Worm (Caenorhabditis elegans) whole organism, L2 larva: ENCODE results near the gene zig-6.

Source experiments
- F13H6.1 ChIP-seq: sonication (generic microtip); optimal IDR thresholded peaks from 2 replicates; lab custom pipeline; 2016; ENCODE audit warnings: missing genetic modification characterization, missing compliant biosample characterization
- Y55F3AM.14 ChIP-seq: fragments of 200-800 bp; sonication (Bioruptor generic); optimal IDR thresholded peaks from 2 replicates; lab custom pipeline; 2018; ENCODE audit warnings: mild to moderate bottlenecking, missing genetic modification characterization, missing compliant biosample characterization
- ZK546.5 ChIP-seq: sonication (generic microtip); optimal IDR thresholded peaks from 2 replicates; lab custom pipeline; 2017; ENCODE audit warnings: missing biosample characterization, missing genetic modification characterization
- alr-1 ChIP-seq: fragments of 150-350 bp; optimal IDR thresholded peaks from 2 replicates; lab custom pipeline; 2014; ENCODE audit warnings: missing biosample characterization, missing genetic modification characterization
- ama-1 ChIP-seq: fragments of 150-350 bp; optimal IDR thresholded peaks from 2 replicates; lab custom pipeline; 2018; ENCODE audit warnings: inconsistent platforms
- blmp-1 ChIP-seq: sonication (generic microtip); optimal IDR thresholded peaks from 2 replicates; lab custom pipeline; 2017; ENCODE audit warnings: missing genetic modification characterization, mild to moderate bottlenecking, missing compliant biosample characterization, antibody characterized with exemption, moderate library complexity; ENCODE audit not compliant: insufficient read depth
- ceh-82 ChIP-seq: fragments of 150-350 bp; optimal IDR thresholded peaks from 2 replicates; lab custom pipeline; 2014; ENCODE audit warnings: missing biosample characterization, missing genetic modification characterization
- dmd-4 ChIP-seq: sonication (generic microtip); optimal IDR thresholded peaks from 2 replicates; lab custom pipeline; 2017; ENCODE audit warnings: missing biosample characterization, missing genetic modification characterization
- egl-27 ChIP-seq: sonication (generic microtip); optimal IDR thresholded peaks from 3 replicates; lab custom pipeline; 2017; ENCODE audit warnings: missing biosample characterization, missing genetic modification reagents, missing genetic modification characterization
- elt-1 ChIP-seq: fragments of 150-350 bp; optimal IDR thresholded peaks from 2 replicates; lab custom pipeline; 2014; ENCODE audit warnings: missing biosample characterization, missing genetic modification characterization
- elt-3 ChIP-seq: sonication (generic microtip); optimal IDR thresholded peaks from 2 replicates; lab custom pipeline; 2017; ENCODE audit warnings: missing biosample characterization, missing genetic modification characterization
- fos-1 ChIP-seq: fragments of 150-350 bp; optimal IDR thresholded peaks from 2 replicates; lab custom pipeline; 2014; ENCODE audit warnings: missing biosample characterization, missing genetic modification characterization
- gmeb-1 ChIP-seq: fragments of 150-350 bp; optimal IDR thresholded peaks from 2 replicates; lab custom pipeline; 2014; ENCODE audit warnings: missing biosample characterization, missing genetic modification characterization
- lin-11 ChIP-seq: fragments of 150-350 bp; sonication (generic microtip); optimal IDR thresholded peaks from 2 replicates; lab custom pipeline; 2014; ENCODE audit warnings: missing biosample characterization, missing genetic modification characterization, inconsistent platforms, mixed read lengths
- lin-13 ChIP-seq: fragments of 150-350 bp; optimal IDR thresholded peaks from 2 replicates; lab custom pipeline; 2014; ENCODE audit warnings: missing biosample characterization, missing genetic modification reagents, missing genetic modification characterization
- lin-39 ChIP-seq: fragments of 150-350 bp; optimal IDR thresholded peaks from 2 replicates; lab custom pipeline; 2014; ENCODE audit warnings: missing biosample characterization, missing genetic modification reagents, missing genetic modification characterization
- mab-5 ChIP-seq: fragments of 150-350 bp; optimal IDR thresholded peaks from 2 replicates; lab custom pipeline; 2014; ENCODE audit warnings: missing biosample characterization, missing genetic modification characterization
- mbf-1 ChIP-seq: sonication (generic microtip); optimal IDR thresholded peaks from 2 replicates; lab custom pipeline; 2017; ENCODE audit warnings: missing biosample characterization, missing genetic modification characterization
- nhr-10 ChIP-seq: sonication (generic microtip); optimal IDR thresholded peaks from 2 replicates; lab custom pipeline; 2017; ENCODE audit warnings: missing biosample characterization, missing genetic modification characterization
- nhr-11 ChIP-seq: fragments of 150-350 bp; optimal IDR thresholded peaks from 2 replicates; lab custom pipeline; 2014; ENCODE audit warnings: missing biosample characterization, missing genetic modification characterization
- nhr-12 ChIP-seq: fragments of 150-350 bp; optimal IDR thresholded peaks from 2 replicates; lab custom pipeline; 2014; ENCODE audit warnings: missing biosample characterization, missing genetic modification characterization
- nhr-129 ChIP-seq: fragments of 150-350 bp; optimal IDR thresholded peaks from 2 replicates; lab custom pipeline; 2014; ENCODE audit warnings: missing biosample characterization, missing genetic modification characterization
- nhr-21 ChIP-seq: fragments of 150-350 bp; optimal IDR thresholded peaks from 2 replicates; lab custom pipeline; 2014; ENCODE audit warnings: missing biosample characterization, missing genetic modification characterization
- nhr-23 ChIP-seq: fragments of 150-350 bp; optimal IDR thresholded peaks from 2 replicates; lab custom pipeline; 2014; ENCODE audit warnings: missing biosample characterization, missing genetic modification reagents, missing genetic modification characterization
- nhr-237 ChIP-seq: fragments of 150-350 bp; optimal IDR thresholded peaks from 2 replicates; lab custom pipeline; 2014; ENCODE audit warnings: missing biosample characterization, missing genetic modification characterization
- nhr-25 ChIP-seq: fragments of 150-350 bp; sonication (generic microtip); optimal IDR thresholded peaks from 3 replicates; lab custom pipeline; 2014; ENCODE audit warnings: missing biosample characterization, missing genetic modification characterization
- nhr-6 ChIP-seq: fragments of 150-350 bp; optimal IDR thresholded peaks from 2 replicates; lab custom pipeline; 2014; ENCODE audit warnings: missing biosample characterization, missing genetic modification characterization
- nhr-77 ChIP-seq: fragments of 150-350 bp; optimal IDR thresholded peaks from 2 replicates; lab custom pipeline; 2014; ENCODE audit warnings: missing biosample characterization, missing genetic modification characterization
- peb-1 ChIP-seq: fragments of 150-350 bp; optimal IDR thresholded peaks from 2 replicates; lab custom pipeline; 2014; ENCODE audit warnings: missing biosample characterization, missing genetic modification characterization
- sem-4 ChIP-seq: fragments of 150-350 bp; optimal IDR thresholded peaks from 2 replicates; lab custom pipeline; 2014; ENCODE audit warnings: missing biosample characterization, missing genetic modification reagents, missing genetic modification characterization
- skn-1 ChIP-seq: sonication (generic microtip); optimal IDR thresholded peaks from 2 replicates; lab custom pipeline; 2017; ENCODE audit warnings: missing biosample characterization, missing genetic modification characterization
- sma-3 ChIP-seq: sonication (generic microtip); optimal IDR thresholded peaks from 2 replicates; lab custom pipeline; 2016; ENCODE audit warnings: missing genetic modification reagents, missing genetic modification characterization, missing compliant biosample characterization
- sma-9 ChIP-seq, 2 experiments: fragments of 150-350 bp in 1 of 2; sonication (generic microtip) in 1 of 2; optimal IDR thresholded peaks; 2 replicates each; lab custom pipeline; 2014 to 2016; ENCODE audit warnings: missing genetic modification characterization in 2 of 2, mild to moderate bottlenecking in 1 of 2, missing biosample characterization in 1 of 2, missing compliant biosample characterization in 1 of 2, missing genetic modification reagents in 1 of 2, moderate library complexity in 1 of 2
- snpc-4 ChIP-seq: fragments of 150-350 bp; optimal IDR thresholded peaks from 2 replicates; lab custom pipeline; 2014; ENCODE audit warnings: missing biosample characterization, missing genetic modification characterization
- unc-39 ChIP-seq: fragments of 150-350 bp; optimal IDR thresholded peaks from 2 replicates; lab custom pipeline; 2014; ENCODE audit warnings: missing biosample characterization, missing genetic modification characterization
- unc-55 ChIP-seq: fragments of 150-350 bp; sonication (generic microtip); optimal IDR thresholded peaks from 3 replicates; lab custom pipeline; 2014; ENCODE audit warnings: missing biosample characterization, missing genetic modification reagents, missing genetic modification characterization
- unc-62 ChIP-seq: fragments of 150-350 bp; optimal IDR thresholded peaks from 2 replicates; lab custom pipeline; 2014; ENCODE audit warnings: missing biosample characterization, missing genetic modification reagents, missing genetic modification characterization
- zag-1 ChIP-seq: fragments of 150-350 bp; optimal IDR thresholded peaks from 2 replicates; lab custom pipeline; 2014; ENCODE audit warnings: missing biosample characterization, missing genetic modification characterization
- ztf-1 ChIP-seq: fragments of 200-800 bp; sonication (Bioruptor generic); conservative IDR thresholded peaks from 2 replicates; pipeline ENCODE4 v1.3.6; 2022; ENCODE audit warnings: missing genetic modification characterization, missing compliant biosample characterization
- ztf-11 ChIP-seq: sonication (generic microtip); optimal IDR thresholded peaks from 2 replicates; lab custom pipeline; 2017; ENCODE audit warnings: missing biosample characterization, missing genetic modification characterization

zig-6 gene

ce11 chrX:5188977-5189376 lies at the start of gene zig-6:
zig-6 (minus strand) TSS chrX:5189077.
- TF ChIP-seq dmd-4 (tag; lab: Kevin White, UChicago) = no peak
- TF ChIP-seq nhr-21 (tag; lab: Kevin White, UChicago) = no peak
- TF ChIP-seq lin-39 = no peak
- no peak for TF ChIP-seq ceh-82 (tag; lab: Kevin White, UChicago)
- no peak for TF ChIP-seq egl-27 (tag; lab: Kevin White, UChicago)
- no peak for TF ChIP-seq blmp-1 (tag; lab: Kevin White, UChicago)
- TF ChIP-seq nhr-23 (tag; lab: Kevin White, UChicago) = no peak
- TF ChIP-seq ama-1 (lab: Kevin White, UChicago) = no peak
- TF ChIP-seq nhr-25 = no peak
- no peak for TF ChIP-seq nhr-129 (tag; lab: Kevin White, UChicago)
- no peak for TF ChIP-seq lin-11 (tag; lab: Kevin White, UChicago)
- TF ChIP-seq sem-4 (tag; lab: Kevin White, UChicago) = no peak

ce11 chrX:5238246-5238645 lies 49.4 kb upstream of the zig-6 start:
- no peak for TF ChIP-seq elt-3 (tag; lab: Kevin White, UChicago)
- TF ChIP-seq unc-55 (GFP tag; lab: Kevin White, UChicago) = no peak
- no peak for TF ChIP-seq sma-3 (GFP tag; lab: Kevin White, UChicago)
- no peak for TF ChIP-seq alr-1 (tag; lab: Kevin White, UChicago)

ce11 chrX:5226265-5226664 lies 37.4 kb upstream of the zig-6 start, which contains the start of gene H28G03.3:
H28G03.3 (minus strand) TSS chrX:5226365.
- TF ChIP-seq mbf-1 (tag; lab: Kevin White, UChicago) = no peak
- no peak for TF ChIP-seq elt-3 (tag; lab: Kevin White, UChicago)
- no peak for TF ChIP-seq Y55F3AM.14
- TF ChIP-seq gmeb-1 (tag; lab: Kevin White, UChicago) = no peak

- no peak for TF ChIP-seq nhr-11 (tag; lab: Kevin White, UChicago)
- no peak for TF ChIP-seq nhr-237
- TF ChIP-seq nhr-21 (tag; lab: Kevin White, UChicago) = no peak
- no peak for TF ChIP-seq elt-3 (tag; lab: Kevin White, UChicago)
- no peak for TF ChIP-seq elt-1
- no peak for TF ChIP-seq ZK546.5
- TF ChIP-seq lin-39 = no peak
- no peak for TF ChIP-seq sma-9 (GFP tag; optimal IDR thresholded peaks at IDR 0.05; lab: Kevin White, UChicago)
- no peak for TF ChIP-seq sma-9 (tag; optimal IDR thresholded peaks at IDR 0.05; lab: Kevin White, UChicago)
- no peak for TF ChIP-seq peb-1 (tag; lab: Kevin White, UChicago)
Measured at ce11 chrX:5218323-5218722, 29.4 kb upstream of the zig-6 start.

- TF ChIP-seq gmeb-1 (tag; lab: Kevin White, UChicago) = no peak
- TF ChIP-seq, all 48 proteins: peak for 0
Measured at ce11 chrX:5216063-5216462, 27.2 kb upstream of the zig-6 start, which contains the start of gene hrpa-2. hrpa-2 (plus strand) TSS chrX:5216363.

ce11 chrX:5214790-5215189 lies 25.9 kb upstream of the zig-6 start:
- TF ChIP-seq F13H6.1 (tag; lab: Kevin White, UChicago) = no peak
- TF ChIP-seq, all 48 proteins: peak for 0

ce11 chrX:5213565-5213964 lies 24.7 kb upstream of the zig-6 start:
- peak; percentile 94 for TF ChIP-seq fos-1 (tag; lab: Kevin White, UChicago)
- TF ChIP-seq nhr-6 (tag; lab: Kevin White, UChicago) = no peak
- TF ChIP-seq nhr-237 = no peak
- no peak for TF ChIP-seq zag-1 (tag; lab: Kevin White, UChicago)
- no peak for TF ChIP-seq unc-62 (GFP tag; lab: Kevin White, UChicago)
- no peak for TF ChIP-seq nhr-77 (tag; lab: Kevin White, UChicago)
- TF ChIP-seq lin-11 (tag; lab: Kevin White, UChicago) = no peak
- TF ChIP-seq egl-27 (tag; lab: Kevin White, UChicago) = no peak
- TF ChIP-seq unc-39 = no peak
- TF ChIP-seq nhr-11 (tag; lab: Kevin White, UChicago) = no peak
- TF ChIP-seq sma-9 (GFP tag; optimal IDR thresholded peaks at IDR 0.05; lab: Kevin White, UChicago) = peak; percentile 71
- TF ChIP-seq sma-9 (tag; optimal IDR thresholded peaks at IDR 0.05; lab: Kevin White, UChicago) = no peak
- no peak for TF ChIP-seq alr-1 (tag; lab: Kevin White, UChicago)
- TF ChIP-seq nhr-21 (tag; lab: Kevin White, UChicago) = peak; percentile 66
- TF ChIP-seq ztf-11 (tag; lab: Kevin White, UChicago) = no peak
- TF ChIP-seq gmeb-1 (tag; lab: Kevin White, UChicago) = peak; percentile 53
- TF ChIP-seq nhr-12 (tag; lab: Kevin White, UChicago) = no peak
- TF ChIP-seq F13H6.1 (tag; lab: Kevin White, UChicago) = peak; percentile 59
- peak; percentile 1 for TF ChIP-seq sma-3 (GFP tag; lab: Kevin White, UChicago)
- TF ChIP-seq skn-1 = no peak
- TF ChIP-seq snpc-4 = no peak
- no peak for TF ChIP-seq lin-13
- TF ChIP-seq ZK546.5 = no peak
- no peak for TF ChIP-seq mbf-1 (tag; lab: Kevin White, UChicago)
- TF ChIP-seq ztf-1 (GFP tag; lab: Robert Waterston, UW) = no peak
- TF ChIP-seq unc-55 (GFP tag; lab: Kevin White, UChicago) = no peak
- TF ChIP-seq ama-1 (lab: Kevin White, UChicago) = no peak
- no peak for TF ChIP-seq nhr-10 (tag; lab: Kevin White, UChicago)
- no peak for TF ChIP-seq mab-5 (tag; lab: Kevin White, UChicago)
